Fruit fly (Drosophila melanogaster) whole organism, adult: ENCODE results near the gene PRL-1.

ENCODE experiments used
- CG11617 ChIP-seq: fragments of 200-800 bp; sonication (Bioruptor generic); optimal IDR thresholded peaks from 2 replicates; lab custom pipeline; 2017; ENCODE audit warnings: mild to moderate bottlenecking, missing biosample characterization, missing genetic modification reagents, missing genetic modification characterization
- CG1620 ChIP-seq: fragments of 200-800 bp; sonication (Bioruptor generic); optimal IDR thresholded peaks from 2 replicates; lab custom pipeline; 2016; ENCODE audit warnings: missing biosample characterization, missing genetic modification characterization
- CG33017 ChIP-seq: fragments of 200-800 bp; sonication (Bioruptor generic); optimal IDR thresholded peaks from 2 replicates; lab custom pipeline; 2018; ENCODE audit warnings: missing biosample characterization, mild to moderate bottlenecking, missing genetic modification characterization, moderate library complexity
- CG5204 ChIP-seq: fragments of 200-800 bp; sonication (Bioruptor generic); optimal IDR thresholded peaks from 2 replicates; lab custom pipeline; 2016; ENCODE audit warnings: missing biosample characterization, missing genetic modification characterization
- CG7045 ChIP-seq: fragments of 200-800 bp; sonication (Bioruptor generic); optimal IDR thresholded peaks from 2 replicates; lab custom pipeline; 2017; ENCODE audit warnings: missing biosample characterization, mild to moderate bottlenecking, missing genetic modification characterization
- Clk ChIP-seq: fragments of 200-800 bp; sonication (Bioruptor generic); optimal IDR thresholded peaks from 2 replicates; lab custom pipeline; 2017; ENCODE audit warnings: missing biosample characterization, missing genetic modification characterization
- Hr96 ChIP-seq: fragments of 200-800 bp; sonication (Bioruptor generic); optimal IDR thresholded peaks from 2 replicates; lab custom pipeline; 2016; ENCODE audit warnings: missing biosample characterization, missing genetic modification characterization
- bab1 ChIP-seq: fragments of 200-800 bp; sonication (Bioruptor generic); optimal IDR thresholded peaks from 3 replicates; lab custom pipeline; 2019; ENCODE audit warnings: missing biosample characterization, mild to moderate bottlenecking, missing genetic modification characterization, moderate library complexity
- cic ChIP-seq: fragments of 200-800 bp; sonication (Bioruptor generic); optimal IDR thresholded peaks from 2 replicates; lab custom pipeline; 2017; ENCODE audit warnings: missing biosample characterization, mild to moderate bottlenecking, missing genetic modification characterization, moderate library complexity
- kay ChIP-seq: fragments of 200-800 bp; sonication (Bioruptor generic); peaks from one replicate; lab custom pipeline; 2016; ENCODE audit warnings: missing biosample characterization, missing genetic modification characterization, borderline replicate concordance
- ovo ChIP-seq: fragments of 200-800 bp; sonication (Bioruptor generic); optimal IDR thresholded peaks from 2 replicates; lab custom pipeline; 2016; ENCODE audit warnings: missing biosample characterization, missing genetic modification characterization
- pad ChIP-seq: fragments of 200-800 bp; sonication (Bioruptor generic); optimal IDR thresholded peaks from 3 replicates; lab custom pipeline; 2017; ENCODE audit warnings: missing biosample characterization, missing genetic modification characterization, mild to moderate bottlenecking, moderate library complexity, missing genetic modification reagents
- tj ChIP-seq: fragments of 200-800 bp; sonication (Bioruptor generic); optimal IDR thresholded peaks from 3 replicates; lab custom pipeline; 2017; ENCODE audit warnings: missing biosample characterization, mild to moderate bottlenecking, missing genetic modification characterization, moderate library complexity
- toe ChIP-seq: fragments of 200-800 bp; sonication (Bioruptor generic); optimal IDR thresholded peaks from 2 replicates; lab custom pipeline; 2016; ENCODE audit warnings: missing biosample characterization, missing genetic modification characterization

DNA sequence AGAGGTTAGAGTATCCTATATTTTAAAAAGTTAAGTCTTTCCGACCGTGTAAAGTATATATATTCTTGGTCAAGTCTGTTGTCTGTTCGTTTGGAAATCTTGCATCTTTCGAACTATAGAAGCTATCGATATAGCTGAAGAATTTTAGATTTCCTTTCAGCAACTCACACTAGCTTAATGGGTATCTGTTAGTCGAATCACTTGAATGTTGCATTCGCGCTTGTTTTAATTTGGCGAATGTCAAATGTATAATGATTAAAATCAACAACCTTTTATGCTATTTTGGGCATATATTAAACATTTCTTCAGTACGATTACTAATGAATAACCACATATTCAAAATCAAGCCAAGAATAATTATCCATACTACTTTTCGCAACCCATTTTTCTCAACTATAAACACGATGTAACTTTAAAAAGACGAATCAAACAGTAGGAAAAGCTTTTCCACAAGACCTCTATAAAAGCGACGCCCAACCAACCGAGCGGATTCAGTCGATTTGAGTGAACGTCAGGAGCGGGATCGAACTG lies 36.4 kb upstream of the PRL-1 start, which contains the start of gene Cyp303a1:
- no peak for TF ChIP-seq CG7045
- no peak for TF ChIP-seq toe
- no peak for TF ChIP-seq pad (GFP tag; lab: Kevin White, UChicago)
- TF ChIP-seq kay, result no peak
- no peak for TF ChIP-seq CG1620 (GFP tag; lab: Kevin White, UChicago)
- no peak for TF ChIP-seq cic (GFP tag; lab: Kevin White, UChicago)
- no peak for TF ChIP-seq Clk (GFP tag; lab: Kevin White, UChicago)
- TF ChIP-seq Hr96, result no peak
- no peak for TF ChIP-seq bab1 (GFP tag; lab: Kevin White, UChicago)
- no peak for TF ChIP-seq ovo (GFP tag; lab: Kevin White, UChicago)
- no peak for TF ChIP-seq tj (GFP tag; lab: Kevin White, UChicago)
- no peak for TF ChIP-seq CG5204 (GFP tag; lab: Kevin White, UChicago)
- TF ChIP-seq CG33017 (tag; lab: Kevin White, UChicago), result no peak
- no peak for TF ChIP-seq CG11617 (GFP tag; lab: Kevin White, UChicago)
